Worm (Caenorhabditis elegans): ENCODE data around the gene M79.2.

Gene M79.2

DNA sequence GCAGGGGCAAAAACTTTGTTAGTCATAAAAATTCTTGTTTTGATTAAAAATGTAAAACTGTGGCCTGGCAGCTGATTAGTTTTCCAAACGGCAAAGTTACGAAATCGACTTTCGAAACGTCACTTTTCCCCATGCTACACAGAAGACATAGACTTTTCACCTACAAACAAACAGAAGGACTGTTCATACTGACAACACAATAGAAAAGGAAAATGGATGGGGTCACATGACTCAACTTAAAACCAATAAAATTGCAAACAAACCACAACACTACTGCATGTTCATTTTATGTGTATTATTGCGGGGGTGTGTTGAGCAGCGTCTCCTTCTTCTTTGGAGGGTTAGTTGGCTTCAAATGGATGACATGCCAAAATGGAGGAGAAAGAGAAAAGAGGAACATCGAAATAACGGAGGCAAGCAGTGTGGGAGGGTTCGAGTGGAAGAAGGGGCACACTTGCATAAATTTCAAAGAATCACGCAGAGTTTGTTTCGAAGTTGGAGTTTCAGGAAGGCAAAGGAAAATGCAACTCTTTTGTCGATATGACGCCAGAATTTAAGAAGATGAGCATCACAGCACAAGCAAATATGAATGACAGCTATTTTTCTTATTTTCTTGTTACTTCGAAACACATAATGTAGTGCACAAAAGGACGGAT lies 49.6 kb upstream of the M79.2 start (continued):
- TF ChIP-seq blmp-1 (tag; optimal IDR thresholded peaks at IDR 0.05): peak; percentile 73
- no peak for TF ChIP-seq unc-98 (GFP tag; IDR thresholded peaks at IDR 0.05)
- no peak for TF ChIP-seq pax-3 (tag; optimal IDR thresholded peaks at IDR 0.05)
- no peak for TF ChIP-seq unc-30 (tag; optimal IDR thresholded peaks at IDR 0.05)
- TF ChIP-seq nhr-12 (tag; optimal IDR thresholded peaks at IDR 0.05): no peak
- TF ChIP-seq ztf-11 (tag; optimal IDR thresholded peaks at IDR 0.05): no peak
- TF ChIP-seq ceh-82 (tag; optimal IDR thresholded peaks at IDR 0.05): no peak
- no peak for TF ChIP-seq aly-2 (tag; optimal IDR thresholded peaks at IDR 0.05)
- no peak for TF ChIP-seq Y116A8C.19 (tag; optimal IDR thresholded peaks at IDR 0.05; ENCODE audit: borderline replicate concordance)
- TF ChIP-seq vab-15 (tag; optimal IDR thresholded peaks at IDR 0.05): no peak
- no peak for TF ChIP-seq fkh-8 (tag; optimal IDR thresholded peaks at IDR 0.05)
- TF ChIP-seq nhr-76 (tag; optimal IDR thresholded peaks at IDR 0.05): no peak
- TF ChIP-seq hpl-2 (GFP tag; optimal IDR thresholded peaks at IDR 0.05): no peak
- no peak for TF ChIP-seq hlh-4 (tag; optimal IDR thresholded peaks at IDR 0.05)
- TF ChIP-seq swsn-7 (tag; optimal IDR thresholded peaks at IDR 0.05): peak; percentile 10
- peak in 1 of 2 experiments; percentile 52 for TF ChIP-seq lin-35 (GFP tag; optimal IDR thresholded peaks at IDR 0.05)
- no peak for TF ChIP-seq ets-5 (GFP tag; IDR thresholded peaks at IDR 0.05)
- TF ChIP-seq dsc-1 (tag; optimal IDR thresholded peaks at IDR 0.05): peak; percentile 22
- TF ChIP-seq rnt-1 (tag; optimal IDR thresholded peaks at IDR 0.05): no peak
- TF ChIP-seq lin-13 (GFP tag; optimal IDR thresholded peaks at IDR 0.05): no peak
- TF ChIP-seq snu-23 (GFP tag; optimal IDR thresholded peaks at IDR 0.05): peak; percentile 42
- TF ChIP-seq nhr-77 (tag; optimal IDR thresholded peaks at IDR 0.05): no peak
- no peak for TF ChIP-seq lin-39 (tag; optimal IDR thresholded peaks at IDR 0.05)
- TF ChIP-seq fkh-10 (GFP tag; optimal IDR thresholded peaks at IDR 0.05): no peak
- TF ChIP-seq elt-2 (tag; optimal IDR thresholded peaks at IDR 0.05): no peak
- no peak for TF ChIP-seq C34B4.2 (tag; optimal IDR thresholded peaks at IDR 0.05)
- peak; percentile 22 for TF ChIP-seq nhr-71 (tag; optimal IDR thresholded peaks at IDR 0.05)
- TF ChIP-seq C16A3.4 (tag; optimal IDR thresholded peaks at IDR 0.05): peak; percentile 6
- no peak for TF ChIP-seq hlh-17 (GFP tag; optimal IDR thresholded peaks at IDR 0.05; ENCODE audit: borderline replicate concordance)
- TF ChIP-seq nhr-19 (GFP tag; conservative IDR thresholded peaks at IDR 0.05): peak; percentile 35; the same call in 1 of the 2 replicates
- TF ChIP-seq C04F5.9 (tag; optimal IDR thresholded peaks at IDR 0.05): no peak
- no peak for TF ChIP-seq tlp-1 (tag; optimal IDR thresholded peaks at IDR 0.05)
- TF ChIP-seq fkh-4 (tag; optimal IDR thresholded peaks at IDR 0.05; ENCODE audit: borderline replicate concordance): no peak
- no peak for TF ChIP-seq nhr-237 (tag; optimal IDR thresholded peaks at IDR 0.05)
- TF ChIP-seq mef-2 (tag; optimal IDR thresholded peaks at IDR 0.05): no peak
- no peak for TF ChIP-seq unc-62 (GFP tag; optimal IDR thresholded peaks at IDR 0.05)
- no peak for TF ChIP-seq nhr-84 (tag; optimal IDR thresholded peaks at IDR 0.05)
- TF ChIP-seq nhr-20 (tag; optimal IDR thresholded peaks at IDR 0.05): peak; percentile 42
- TF ChIP-seq sup-37 (GFP tag; optimal IDR thresholded peaks at IDR 0.05): no peak
- TF ChIP-seq nhr-47 (tag; optimal IDR thresholded peaks at IDR 0.05): peak; percentile 17
- no peak for TF ChIP-seq ces-1 (GFP tag; optimal IDR thresholded peaks at IDR 0.05)
- peak; percentile 25 for TF ChIP-seq nhr-11 (tag; optimal IDR thresholded peaks at IDR 0.05)

DNA sequence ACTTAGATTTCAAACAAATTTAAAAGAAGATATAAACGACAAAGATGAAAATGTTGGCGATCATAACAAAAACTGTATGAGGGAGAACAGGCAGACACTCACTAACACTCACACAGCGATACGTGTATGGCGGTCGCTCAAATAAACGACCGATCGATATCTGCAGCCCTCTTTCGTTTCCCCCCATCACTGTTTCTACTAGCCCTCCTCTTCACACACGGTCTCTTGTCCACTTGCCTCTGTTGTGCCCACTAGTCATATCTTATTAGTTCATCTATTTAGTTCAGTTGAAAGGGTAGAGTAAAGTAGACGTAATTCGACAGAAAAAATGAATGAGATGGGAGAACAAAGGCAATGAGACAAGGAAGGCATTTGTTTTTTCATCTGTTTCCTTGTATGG lies 48.9 kb upstream of the M79.2 start:
- TF ChIP-seq ztf-11 (tag; optimal IDR thresholded peaks at IDR 0.05) (peak in 1 of 2 experiments; percentile 9), unc-130 (tag; optimal IDR thresholded peaks at IDR 0.05) (no peak), ztf-4 (tag; optimal IDR thresholded peaks at IDR 0.05) (peak; percentile 59), nhr-71 (tag; optimal IDR thresholded peaks at IDR 0.05) (peak; percentile 60), xbp-1 (tag; optimal IDR thresholded peaks at IDR 0.05) (peak; percentile 56), lin-35 (GFP tag; optimal IDR thresholded peaks at IDR 0.05) (peak; percentile 36 to 49), C16A3.4 (tag; optimal IDR thresholded peaks at IDR 0.05) (peak; percentile 48), nhr-85 (tag) (peak; percentile 93), nhr-19 (GFP tag; conservative IDR thresholded peaks at IDR 0.05) (no peak), lsy-2 (tag; optimal IDR thresholded peaks at IDR 0.05) (peak in 1 of 2 experiments; percentile 46), nhr-20 (tag; optimal IDR thresholded peaks at IDR 0.05) (peak; percentile 81), lin-14 (GFP tag; optimal IDR thresholded peaks at IDR 0.05) (peak; percentile 79), efl-1 (optimal IDR thresholded peaks at IDR 0.05) (no peak), efl-1 (GFP tag; optimal IDR thresholded peaks at IDR 0.05 in 1 of 2) (peak in 1 of 2 experiments; percentile 80), lir-3 (tag; optimal IDR thresholded peaks at IDR 0.05; ENCODE audit: poor library complexity) (peak; percentile 12), sup-37 (GFP tag; optimal IDR thresholded peaks at IDR 0.05) (no peak), ceh-88 (GFP tag; IDR thresholded peaks at IDR 0.05) (no peak), blmp-1 (tag; optimal IDR thresholded peaks at IDR 0.05) (peak; percentile 40), jun-1 (tag; optimal IDR thresholded peaks at IDR 0.05) (no peak), dsc-1 (tag; optimal IDR thresholded peaks at IDR 0.05) (peak; percentile 6)
